Worm (Caenorhabditis elegans) whole organism, L1 larva: Measurements from ENCODE around the gene kin-24.
"Not testable (repeated sequence)": the region's sequence is repeated elsewhere in the genome, so short reads cannot be mapped to it uniquely, and the experiment has no call there.

Experiments used
- ceh-82 ChIP-seq, 3 experiments: fragments of 150-350 bp in 1 of 3; sonication (generic microtip) in 2 of 3; optimal IDR thresholded peaks; 2 replicates each; lab custom pipeline; 2014 to 2017; ENCODE audit warnings: missing biosample characterization in 3 of 3, missing genetic modification characterization in 3 of 3
- ceh-88 ChIP-seq: fragments of 200-800 bp; sonication (Bioruptor generic); IDR thresholded peaks from 2 replicates; pipeline ENCODE4 v1.3.6; 2022; ENCODE audit warnings: missing genetic modification characterization, missing compliant biosample characterization
- dpl-1 ChIP-seq, 3 experiments: fragments of 150-350 bp in 2 of 3; sonication (generic microtip) in 1 of 3; optimal IDR thresholded peaks; 2 replicates each; lab custom pipeline; 2014 to 2017; ENCODE audit warnings: missing biosample characterization in 3 of 3, missing genetic modification characterization in 3 of 3, missing genetic modification reagents in 3 of 3
- efl-1 ChIP-seq, 4 experiments: fragments of 150-350 bp; optimal IDR thresholded peaks in 3 of 4; peaks in 1 of 4; 1 replicate in 1 of 4; 2 replicates in 3 of 4; lab custom pipeline; 2014; ENCODE audit warnings: missing biosample characterization in 2 of 4, missing genetic modification characterization in 2 of 4, missing genetic modification reagents in 2 of 4
- efl-3 ChIP-seq: fragments of 200-800 bp; sonication (Bioruptor generic); optimal IDR thresholded peaks from 2 replicates; lab custom pipeline; 2018; ENCODE audit warnings: mild to moderate bottlenecking, missing genetic modification characterization, missing compliant biosample characterization
- egl-13 ChIP-seq: sonication (generic microtip); optimal IDR thresholded peaks from 2 replicates; lab custom pipeline; 2016; ENCODE audit warnings: missing genotype, missing genetic modification reagents, missing genetic modification characterization, missing compliant biosample characterization
- egl-27 ChIP-seq, 2 experiments: fragments of 150-350 bp in 1 of 2; sonication (generic microtip); optimal IDR thresholded peaks; 3 replicates each; lab custom pipeline; 2017 to 2018; ENCODE audit warnings: missing biosample characterization in 2 of 2, missing genetic modification characterization in 2 of 2, missing genetic modification reagents in 2 of 2
- elt-2 ChIP-seq: sonication (generic microtip); optimal IDR thresholded peaks from 2 replicates; lab custom pipeline; 2016; ENCODE audit warnings: missing genetic modification characterization, mild to moderate bottlenecking, inconsistent platforms, missing compliant biosample characterization, missing genetic modification reagents
- elt-3 ChIP-seq, 6 experiments: fragments of 150-350 bp in 1 of 6; sonication (generic microtip); optimal IDR thresholded peaks; 2 replicates each; lab custom pipeline; 2017 to 2018; ENCODE audit warnings: missing biosample characterization in 6 of 6, missing genetic modification characterization in 6 of 6, inconsistent platforms in 1 of 6
- fkh-8 ChIP-seq: sonication (generic microtip); optimal IDR thresholded peaks from 2 replicates; lab custom pipeline; 2016; ENCODE audit warnings: mild to moderate bottlenecking, missing genetic modification characterization, missing compliant biosample characterization
- hlh-17 ChIP-seq: fragments of 200-800 bp; sonication (Bioruptor generic); optimal IDR thresholded peaks from 2 replicates; lab custom pipeline; 2018; ENCODE audit warnings: missing genetic modification characterization, mild to moderate bottlenecking, missing compliant biosample characterization, moderate library complexity, borderline replicate concordance
- hlh-4 ChIP-seq: sonication (generic microtip); optimal IDR thresholded peaks from 2 replicates; lab custom pipeline; 2016; ENCODE audit warnings: mild to moderate bottlenecking, missing genetic modification characterization, missing compliant biosample characterization
- hpl-2 ChIP-seq: fragments of 150-350 bp; optimal IDR thresholded peaks from 2 replicates; lab custom pipeline; 2014; ENCODE audit warnings: missing biosample characterization, missing genetic modification reagents, missing genetic modification characterization
- irx-1 ChIP-seq: sonication (generic microtip); optimal IDR thresholded peaks from 2 replicates; lab custom pipeline; 2016; ENCODE audit warnings: missing genetic modification characterization, missing compliant biosample characterization
- isw-1 ChIP-seq: fragments of 200-800 bp; sonication (Bioruptor generic); IDR thresholded peaks from 2 replicates; pipeline ENCODE4 v1.3.6; 2022; ENCODE audit warnings: missing genetic modification characterization, missing compliant biosample characterization
- jun-1 ChIP-seq: fragments of 150-350 bp; optimal IDR thresholded peaks from 2 replicates; lab custom pipeline; 2014; ENCODE audit warnings: missing biosample characterization, missing genetic modification reagents, missing genetic modification characterization
- lin-14 ChIP-seq: fragments of 200-800 bp; sonication (Bioruptor generic); optimal IDR thresholded peaks from 2 replicates; lab custom pipeline; 2018; ENCODE audit warnings: mild to moderate bottlenecking, missing genetic modification characterization, moderate library complexity, missing compliant biosample characterization
- lin-15B ChIP-seq: fragments of 150-350 bp; sonication (generic microtip); optimal IDR thresholded peaks from 3 replicates; lab custom pipeline; 2014; ENCODE audit warnings: missing biosample characterization, missing genetic modification characterization
- lin-35 ChIP-seq, 2 experiments: fragments of 150-350 bp; optimal IDR thresholded peaks; 2 replicates each; lab custom pipeline; 2014; ENCODE audit warnings: missing biosample characterization in 2 of 2, missing genetic modification characterization in 2 of 2, missing genetic modification reagents in 2 of 2
- lsy-2 ChIP-seq, 2 experiments: fragments of 150-350 bp; optimal IDR thresholded peaks; 2 replicates each; lab custom pipeline; 2014; ENCODE audit warnings: missing biosample characterization in 2 of 2, missing genetic modification characterization in 2 of 2
- nhr-12 ChIP-seq: sonication (generic microtip); optimal IDR thresholded peaks from 2 replicates; lab custom pipeline; 2017; ENCODE audit warnings: missing biosample characterization, missing genetic modification characterization
- nhr-19 ChIP-seq: fragments of 200-800 bp; sonication (Bioruptor generic); conservative IDR thresholded peaks from 2 replicates; pipeline ENCODE4 v1.3.6; 2022; ENCODE audit warnings: missing genetic modification characterization, missing compliant biosample characterization
- nhr-20 ChIP-seq: sonication (generic microtip); optimal IDR thresholded peaks from 2 replicates; lab custom pipeline; 2016; ENCODE audit warnings: mild to moderate bottlenecking, missing genetic modification characterization, missing compliant biosample characterization
- nhr-71 ChIP-seq: sonication (generic microtip); optimal IDR thresholded peaks from 2 replicates; lab custom pipeline; 2016; ENCODE audit warnings: mild to moderate bottlenecking, missing genetic modification characterization, moderate library complexity, missing compliant biosample characterization
- nhr-76 ChIP-seq: sonication (generic microtip); optimal IDR thresholded peaks from 2 replicates; lab custom pipeline; 2017; ENCODE audit warnings: missing biosample characterization, missing genetic modification characterization
- pqm-1 ChIP-seq: sonication (generic microtip); optimal IDR thresholded peaks from 3 replicates; lab custom pipeline; 2017; ENCODE audit warnings: missing biosample characterization, missing genetic modification characterization
- rnt-1 ChIP-seq: sonication (generic microtip); optimal IDR thresholded peaks from 2 replicates; lab custom pipeline; 2016; ENCODE audit warnings: mild to moderate bottlenecking, missing genetic modification characterization, moderate library complexity, missing compliant biosample characterization
- skn-1 ChIP-seq: fragments of 150-350 bp; optimal IDR thresholded peaks from 2 replicates; lab custom pipeline; 2014; ENCODE audit warnings: missing biosample characterization, missing genetic modification characterization
- snpc-4 ChIP-seq: fragments of 150-350 bp; optimal IDR thresholded peaks from 2 replicates; lab custom pipeline; 2014; ENCODE audit warnings: missing biosample characterization, missing genetic modification characterization
- sox-4 ChIP-seq: sonication (generic microtip); optimal IDR thresholded peaks from 2 replicates; lab custom pipeline; 2016; ENCODE audit warnings: missing genetic modification characterization, missing compliant biosample characterization
- sptf-1 ChIP-seq: fragments of 150-350 bp; optimal IDR thresholded peaks from 2 replicates; lab custom pipeline; 2014; ENCODE audit warnings: missing biosample characterization, missing genetic modification characterization
- swsn-7 ChIP-seq: sonication (generic microtip); optimal IDR thresholded peaks from 2 replicates; lab custom pipeline; 2016; ENCODE audit warnings: missing genetic modification characterization, missing compliant biosample characterization
- tbx-2 ChIP-seq: sonication (generic microtip); optimal IDR thresholded peaks from 2 replicates; lab custom pipeline; 2016; ENCODE audit warnings: missing genetic modification characterization, missing compliant biosample characterization
- tlp-1 ChIP-seq: fragments of 150-350 bp; optimal IDR thresholded peaks from 2 replicates; lab custom pipeline; 2014; ENCODE audit warnings: missing biosample characterization, missing genetic modification characterization
- unc-130 ChIP-seq: fragments of 150-350 bp; optimal IDR thresholded peaks from 2 replicates; lab custom pipeline; 2017; ENCODE audit warnings: missing biosample characterization, missing genetic modification characterization, inconsistent platforms
- unc-30 ChIP-seq: sonication (generic microtip); optimal IDR thresholded peaks from 2 replicates; lab custom pipeline; 2017; ENCODE audit warnings: missing biosample characterization, missing genetic modification characterization
- unc-98 ChIP-seq: fragments of 200-800 bp; sonication (Bioruptor generic); IDR thresholded peaks from 2 replicates; pipeline ENCODE4 v1.3.6; 2022; ENCODE audit warnings: missing genetic modification characterization, missing compliant biosample characterization
- vab-15 ChIP-seq: sonication (generic microtip); optimal IDR thresholded peaks from 2 replicates; lab custom pipeline; 2017; ENCODE audit warnings: missing genotype, mild to moderate bottlenecking, missing genetic modification characterization, missing compliant biosample characterization
- xbp-1 ChIP-seq: sonication (generic microtip); optimal IDR thresholded peaks from 2 replicates; lab custom pipeline; 2016; ENCODE audit warnings: missing genetic modification characterization, missing compliant biosample characterization

kin-24 gene

DNA sequence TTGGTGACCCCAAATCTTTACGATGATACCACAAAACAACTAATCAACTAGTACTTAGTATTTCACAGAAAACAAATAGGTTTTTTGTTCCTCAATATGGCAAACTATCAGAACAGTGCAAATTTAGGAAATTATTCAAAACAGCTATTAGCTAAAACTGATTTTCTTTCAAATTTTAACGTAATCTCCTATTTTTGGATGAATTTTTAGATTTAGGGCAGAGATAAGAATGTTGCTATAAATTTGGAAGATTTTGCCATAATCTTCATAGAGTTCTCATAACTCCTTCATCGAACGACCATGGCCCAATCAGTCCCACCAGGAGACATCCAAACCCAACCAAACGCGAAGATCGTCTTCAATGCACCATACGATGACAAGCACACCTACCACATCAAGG, 3.5 kb downstream of the kin-24 start, which contains the start of gene msp-10:
TSS of gene msp-10 (plus strand) at position 301 of the 400 bp plus-strand sequence.
- TF ChIP-seq unc-30; skn-1 (tag; lab: Kevin White, UChicago); lin-14 (GFP tag; lab: Kevin White, UChicago): not testable (repeated sequence)
- TF ChIP-seq, all 84 proteins: peak for 0; not testable (repeated sequence) for 84

DNA sequence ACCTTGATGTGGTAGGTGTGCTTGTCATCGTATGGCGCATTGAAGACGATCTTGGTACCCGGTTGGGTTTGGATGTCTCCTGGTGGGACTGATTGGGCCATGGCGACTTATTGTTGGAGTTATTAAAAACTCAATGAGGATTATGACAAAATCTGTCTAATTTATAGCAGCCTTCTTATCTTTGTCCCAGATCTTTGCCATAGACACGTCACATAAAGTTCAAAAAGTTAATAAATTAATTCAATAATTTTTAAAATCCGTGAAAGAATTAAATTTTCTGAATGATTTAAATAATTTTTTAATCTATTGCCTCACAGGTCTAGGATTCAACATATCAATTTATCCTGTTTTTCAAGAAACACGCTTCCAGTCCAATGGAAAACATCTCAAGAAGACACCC, 4.6 kb downstream of the kin-24 start, which contains the start of gene msp-81:
TSS of gene msp-81 (minus strand) at position 101 of the 400 bp plus-strand sequence.
- TF ChIP-seq nhr-12 (no peak), efl-3 (no peak), lin-35 (GFP tag; optimal IDR thresholded peaks at IDR 0.05; lab: Kevin White, UChicago) (no peak), sox-4 (tag; lab: Kevin White, UChicago) (no peak), vab-15 (tag; lab: Kevin White, UChicago) (no peak), nhr-20 (tag; lab: Kevin White, UChicago) (no peak), tlp-1 (tag; lab: Kevin White, UChicago) (no peak), hpl-2 (GFP tag; lab: Kevin White, UChicago) (no peak), sptf-1 (tag; lab: Kevin White, UChicago) (no peak), egl-13 (tag; lab: Kevin White, UChicago) (no peak), ceh-88 (GFP tag; lab: Robert Waterston, UW) (no peak), hlh-17 (no peak), hlh-4 (tag; lab: Kevin White, UChicago) (no peak), egl-27 (tag; optimal IDR thresholded peaks at IDR 0.05; lab: Kevin White, UChicago) (no peak), isw-1 (GFP tag; lab: Robert Waterston, UW) (no peak)

DNA sequence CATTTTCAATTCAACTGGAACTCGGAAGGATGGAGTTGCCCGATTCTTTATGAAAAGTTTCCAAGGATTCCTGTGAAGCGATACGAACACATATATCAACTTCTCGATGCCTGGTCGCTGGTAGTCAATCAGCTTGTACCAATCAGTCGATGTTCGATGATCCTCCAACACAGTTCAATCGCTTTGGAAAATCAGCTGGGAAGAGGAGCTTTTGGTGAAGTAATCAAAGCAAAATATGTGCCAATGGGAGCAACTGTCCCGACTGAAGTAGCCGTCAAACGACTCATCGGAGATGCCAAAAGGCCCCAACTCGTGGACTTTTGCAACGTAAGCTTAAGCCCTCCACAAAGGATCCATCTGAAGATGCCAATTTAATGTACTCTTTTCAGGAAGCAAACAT, 7.5 kb downstream of the kin-24 start:
- TF ChIP-seq vab-15 (tag; lab: Kevin White, UChicago), result no peak

DNA sequence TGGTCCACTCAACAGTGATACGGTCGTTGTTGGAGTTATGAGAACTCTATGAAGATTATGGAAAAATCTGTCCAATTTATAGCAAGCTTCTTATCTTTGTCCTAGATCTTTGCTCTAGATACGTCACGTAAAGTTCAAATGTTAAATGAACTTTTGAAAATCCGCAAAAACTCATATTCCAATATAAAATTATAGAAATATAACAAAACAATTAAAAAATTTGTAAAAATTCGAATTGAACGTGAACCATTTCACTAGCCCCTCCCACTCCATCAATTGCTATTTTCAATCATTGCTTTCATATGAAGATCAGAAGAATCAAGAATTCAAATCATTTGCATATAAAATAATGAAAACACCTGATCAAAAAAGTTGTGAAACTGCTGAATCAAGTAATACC, 8.3 kb downstream of the kin-24 start, which contains the start of gene kin-21:
TSS of gene kin-21 (plus strand) at position 301 of the 400 bp plus-strand sequence.
- no peak for TF ChIP-seq jun-1 (tag; lab: Kevin White, UChicago)
- no peak for TF ChIP-seq hpl-2 (GFP tag; lab: Kevin White, UChicago)
- TF ChIP-seq pqm-1, result no peak
- no peak for TF ChIP-seq swsn-7 (tag; lab: Kevin White, UChicago)
- no peak for TF ChIP-seq elt-3 (tag; optimal IDR thresholded peaks at IDR 0.05; lab: Kevin White, UChicago)
- TF ChIP-seq unc-98 (GFP tag; lab: Robert Waterston, UW), result no peak
- no peak for TF ChIP-seq nhr-71 (tag; lab: Kevin White, UChicago)
- TF ChIP-seq lsy-2 (tag; optimal IDR thresholded peaks at IDR 0.05; lab: Kevin White, UChicago), result no peak
- no peak for TF ChIP-seq unc-30
- TF ChIP-seq nhr-76 (tag; lab: Kevin White, UChicago), result no peak
- TF ChIP-seq unc-130 (tag; lab: Kevin White, UChicago), result no peak
- no peak for TF ChIP-seq ceh-82 (tag; optimal IDR thresholded peaks at IDR 0.05; lab: Kevin White, UChicago)
- TF ChIP-seq rnt-1 (tag; lab: Kevin White, UChicago), result no peak
- no peak for TF ChIP-seq lin-35 (GFP tag; optimal IDR thresholded peaks at IDR 0.05; lab: Kevin White, UChicago)
- TF ChIP-seq irx-1, result no peak
- TF ChIP-seq nhr-19 (GFP tag; lab: Robert Waterston, UW), result no peak

DNA sequence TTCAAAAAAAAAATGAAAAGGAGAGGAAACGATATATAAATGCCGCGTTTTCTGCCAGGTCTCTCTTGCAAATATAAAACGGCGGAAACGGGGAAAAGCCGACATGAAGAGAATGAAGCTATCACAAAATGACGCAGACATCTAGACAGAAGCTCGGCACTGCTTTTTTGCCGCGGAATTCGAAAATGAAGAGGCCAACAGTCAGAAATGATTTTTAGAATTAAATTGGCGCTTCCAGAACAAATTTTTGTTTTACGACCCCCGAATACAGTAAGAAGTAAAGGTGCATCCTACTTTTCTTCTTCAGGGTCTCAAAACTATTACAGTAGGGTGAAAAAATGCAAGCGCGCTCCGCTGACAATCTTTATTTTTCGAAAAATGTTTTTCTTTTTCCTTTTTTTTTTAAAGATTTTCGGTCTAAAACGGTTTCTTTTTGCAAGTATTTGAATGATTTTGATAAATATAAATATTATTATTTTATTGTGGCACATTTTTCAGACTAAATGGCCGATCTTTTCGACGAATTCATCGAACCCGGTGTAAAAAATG, 15.6 kb downstream of the kin-24 start, which contains the start of gene mtr-4:
TSS of gene mtr-4 (plus strand) at position 499 of the 549 bp plus-strand sequence.
- peak in 1 of 2 experiments; percentile 53 for TF ChIP-seq lsy-2 (tag; optimal IDR thresholded peaks at IDR 0.05; lab: Kevin White, UChicago)
- no peak for TF ChIP-seq vab-15 (tag; lab: Kevin White, UChicago)
- TF ChIP-seq efl-1 (optimal IDR thresholded peaks at IDR 0.05; lab: Kevin White, UChicago), result peak; percentile 32 to 69
- TF ChIP-seq efl-1 (GFP tag; optimal IDR thresholded peaks at IDR 0.05 in 1 of 2; lab: Kevin White, UChicago), result peak; percentile 73 to 95
- TF ChIP-seq lin-35 (GFP tag; optimal IDR thresholded peaks at IDR 0.05; lab: Kevin White, UChicago), result peak; percentile 40 to 63
- peak; percentile 57 for TF ChIP-seq elt-2 (tag; lab: Kevin White, UChicago)
- TF ChIP-seq nhr-71 (tag; lab: Kevin White, UChicago), result peak; percentile 55
- peak; percentile 9 for TF ChIP-seq xbp-1 (tag; lab: Kevin White, UChicago)
- peak; percentile 2 for TF ChIP-seq tbx-2 (tag; lab: Kevin White, UChicago)
- peak; percentile 8 for TF ChIP-seq fkh-8 (tag; lab: Kevin White, UChicago)
- TF ChIP-seq snpc-4, result no peak
- no peak for TF ChIP-seq tlp-1 (tag; lab: Kevin White, UChicago)
- TF ChIP-seq lin-15B (tag; lab: Kevin White, UChicago), result peak; percentile 21
- no peak for TF ChIP-seq efl-3
- TF ChIP-seq unc-98 (GFP tag; lab: Robert Waterston, UW), result no peak
- peak; percentile 25 for TF ChIP-seq swsn-7 (tag; lab: Kevin White, UChicago)
- peak; percentile 6 for TF ChIP-seq unc-130 (tag; lab: Kevin White, UChicago)
- no peak; the same call in 1 of the 2 replicates for TF ChIP-seq isw-1 (GFP tag; lab: Robert Waterston, UW)
- TF ChIP-seq dpl-1 (GFP tag; optimal IDR thresholded peaks at IDR 0.05; lab: Kevin White, UChicago), result peak; percentile 33 to 73 (median 59)
- TF ChIP-seq, all 84 proteins: peak for 12
